Fruit fly (Drosophila melanogaster): Measurements from ENCODE around the gene CG31391.

The CG31391 gene

DNA sequence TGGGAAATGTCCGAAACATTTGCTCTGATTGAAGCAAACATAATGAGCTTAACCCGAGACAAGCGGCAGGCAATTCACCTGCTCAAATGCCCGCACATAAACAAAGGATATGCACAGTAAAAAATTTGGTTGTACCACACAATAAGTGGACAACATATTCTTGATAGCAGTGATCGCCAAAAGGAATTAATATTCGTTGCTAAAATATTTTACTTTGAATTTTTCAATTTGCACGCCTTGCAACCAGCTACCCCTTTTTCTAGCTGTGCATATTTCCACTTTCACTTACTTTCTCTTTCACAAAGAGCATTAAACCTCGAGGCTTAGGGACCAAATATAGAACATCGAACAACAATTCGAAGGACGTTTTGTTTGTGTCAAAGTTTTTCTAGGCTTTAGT, 42.8 kb upstream of the CG31391 start (continued):
- no peak for TF ChIP-seq CG9876 (GFP tag; optimal IDR thresholded peaks at IDR 0.05)
- TF ChIP-seq ranshi (GFP tag; IDR thresholded peaks at IDR 0.05) = peak; percentile 30; the same call in 1 of the 2 replicates
- TF ChIP-seq Sry-β (GFP tag; optimal IDR thresholded peaks at IDR 0.05) = no peak
- no peak for TF ChIP-seq CG6791 (GFP tag; IDR thresholded peaks at IDR 0.05; ENCODE audit: partially characterized antibody)
- peak; percentile 23 for TF ChIP-seq Meics (GFP tag; optimal IDR thresholded peaks at IDR 0.05)
- TF ChIP-seq vfl (GFP tag; optimal IDR thresholded peaks at IDR 0.05) = no peak
- TF ChIP-seq toy (GFP tag; IDR thresholded peaks at IDR 0.05) = no peak
- no peak for TF ChIP-seq knrl (GFP tag; IDR thresholded peaks at IDR 0.05; ENCODE audit: partially characterized antibody)
- no peak for TF ChIP-seq pan (optimal IDR thresholded peaks at IDR 0.05)
- TF ChIP-seq pan (GFP tag; optimal IDR thresholded peaks at IDR 0.05 in 1 of 2, IDR thresholded peaks at IDR 0.05 in 1 of 2) = peak in 1 of 2 experiments; percentile 10
- TF ChIP-seq p53 (GFP tag; optimal IDR thresholded peaks at IDR 0.05) = no peak
- no peak for TF ChIP-seq Taf1 (GFP tag; IDR thresholded peaks at IDR 0.05)
- peak; percentile 36 for TF ChIP-seq Fer3 (tag; optimal IDR thresholded peaks at IDR 0.05)
- 0 out of 2 replicates have a peak, but pooled peaks have one; percentile 14 for TF ChIP-seq CG32767 (GFP tag; IDR thresholded peaks at IDR 0.05)
- TF ChIP-seq CG15269 (tag; optimal IDR thresholded peaks at IDR 0.05) = no peak
- no peak for TF ChIP-seq inv (GFP tag; IDR thresholded peaks at IDR 0.05; ENCODE audit: partially characterized antibody)
- no peak for TF ChIP-seq Neu2 (GFP tag; optimal IDR thresholded peaks at IDR 0.05; ENCODE audit: borderline replicate concordance)

DNA sequence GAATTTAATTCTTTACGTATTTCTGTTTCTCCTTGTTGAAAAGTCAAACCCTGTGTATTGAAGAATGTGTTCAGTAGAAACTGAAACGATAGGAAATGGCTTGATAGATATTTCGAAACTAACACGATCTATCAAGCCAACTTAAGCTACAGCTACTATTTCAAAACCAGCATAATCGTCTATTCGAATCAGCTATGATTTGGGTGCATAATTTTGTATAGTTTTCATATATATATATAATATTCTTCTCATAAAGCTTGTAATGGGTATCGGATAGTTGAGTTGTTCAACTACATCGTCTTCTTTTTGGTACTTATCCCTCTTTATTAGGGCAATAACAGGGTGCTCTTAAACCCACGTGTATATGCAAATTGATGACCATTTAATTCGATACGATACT, 31.0 kb upstream of the CG31391 start, which contains the start of gene tomboy20:
Gene tomboy20, minus strand, starts transcription at position 101 of the 400 bp plus-strand sequence.
- TF ChIP-seq H2.0 (GFP tag; IDR thresholded peaks at IDR 0.05) (no peak), en (GFP tag; optimal IDR thresholded peaks at IDR 0.05) (no peak), Eip74EF (GFP tag; optimal IDR thresholded peaks at IDR 0.05) (no peak), tio (GFP tag; optimal IDR thresholded peaks at IDR 0.05) (no peak), dm (GFP tag; optimal IDR thresholded peaks at IDR 0.05) (no peak), CG16863 (GFP tag; optimal IDR thresholded peaks at IDR 0.05) (no peak), sc (optimal IDR thresholded peaks at IDR 0.05) (no peak), sc (GFP tag; optimal IDR thresholded peaks at IDR 0.05) (no peak), Bteb2 (GFP tag; optimal IDR thresholded peaks at IDR 0.05) (no peak)

DNA sequence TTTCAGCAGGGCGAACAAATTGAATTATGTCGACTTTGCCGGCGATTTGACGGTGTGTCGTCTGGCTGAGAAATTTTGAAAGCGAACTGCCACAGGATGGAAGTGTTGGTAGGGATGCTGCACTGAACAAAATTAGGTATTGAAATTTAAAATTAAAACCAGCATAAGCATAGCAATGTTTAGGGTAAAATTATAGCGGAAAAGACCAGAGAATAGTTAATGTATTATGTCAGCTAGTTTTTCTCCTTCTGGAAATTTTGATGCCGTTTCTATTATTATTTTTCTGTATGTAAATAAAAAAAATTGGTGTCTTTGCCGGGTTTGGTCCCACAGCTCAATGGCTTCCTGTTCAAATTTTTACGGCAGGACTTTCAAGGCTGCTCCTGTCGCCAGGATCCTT, 21.8 kb upstream of the CG31391 start:
- no peak for TF ChIP-seq CG12104 (GFP tag; optimal IDR thresholded peaks at IDR 0.05)
- 0 out of 2 replicates have a peak, but pooled peaks have one; percentile 23 for TF ChIP-seq sob (GFP tag; IDR thresholded peaks at IDR 0.05)
- peak; percentile 9 for TF ChIP-seq CG15514 (GFP tag; optimal IDR thresholded peaks at IDR 0.05)
- TF ChIP-seq CG3281 (GFP tag; optimal IDR thresholded peaks at IDR 0.05) = peak; percentile 24
- TF ChIP-seq CG2202 (tag; optimal IDR thresholded peaks at IDR 0.05) = no peak
- TF ChIP-seq CG10366 (GFP tag; IDR thresholded peaks at IDR 0.05) = no peak
- peak; percentile 7 for TF ChIP-seq Meics (GFP tag; optimal IDR thresholded peaks at IDR 0.05)
- TF ChIP-seq CG18599 (GFP tag; optimal IDR thresholded peaks at IDR 0.05) = peak; percentile 68
- no peak for TF ChIP-seq CG3065 (GFP tag; optimal IDR thresholded peaks at IDR 0.05)
- TF ChIP-seq CG1529 (GFP tag; optimal IDR thresholded peaks at IDR 0.05) = no peak
- TF ChIP-seq Rfx (GFP tag; IDR thresholded peaks at IDR 0.05) = 0 out of 2 replicates have a peak, but pooled peaks have one; percentile 30
- TF ChIP-seq lab (GFP tag; optimal IDR thresholded peaks at IDR 0.05) = peak; percentile 58

DNA sequence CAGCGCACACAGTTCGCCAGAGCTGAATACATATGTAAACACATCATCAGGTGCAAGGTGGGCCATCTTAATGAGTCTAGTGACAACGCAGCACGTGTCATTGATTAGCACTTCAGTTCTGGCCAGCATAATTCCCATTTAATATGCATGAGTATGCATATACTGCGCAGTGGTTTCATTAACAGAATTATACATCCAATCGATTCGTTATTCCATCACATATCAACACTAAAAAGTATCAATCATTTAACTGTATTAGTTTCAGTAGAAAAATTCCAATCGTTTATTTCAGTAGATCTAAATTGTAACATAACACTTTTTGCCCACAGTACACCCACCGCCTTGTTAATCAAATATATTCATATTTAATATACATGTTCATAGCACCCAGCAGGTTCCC, 9.6 kb upstream of the CG31391 start, which contains the start of gene CG4073:
Gene CG4073, plus strand, starts transcription at position 301 of the 400 bp plus-strand sequence.
- TF ChIP-seq mirr (GFP tag; optimal IDR thresholded peaks at IDR 0.05) = no peak
- no peak for TF ChIP-seq CG14965 (GFP tag; optimal IDR thresholded peaks at IDR 0.05; ENCODE audit: borderline replicate concordance)
- no peak for TF ChIP-seq Bdp1 (GFP tag; optimal IDR thresholded peaks at IDR 0.05)
- no peak for TF ChIP-seq CG3995 (GFP tag; optimal IDR thresholded peaks at IDR 0.05)
- TF ChIP-seq corto (GFP tag; optimal IDR thresholded peaks at IDR 0.05) = no peak
- TF ChIP-seq dmrt99B (tag; optimal IDR thresholded peaks at IDR 0.05) = no peak
- no peak for TF ChIP-seq eyg (GFP tag; optimal IDR thresholded peaks at IDR 0.05)
- TF ChIP-seq emc (GFP tag; optimal IDR thresholded peaks at IDR 0.05) = no peak
- no peak for TF ChIP-seq CG12659 (GFP tag; optimal IDR thresholded peaks at IDR 0.05)
- no peak for TF ChIP-seq jing (GFP tag; optimal IDR thresholded peaks at IDR 0.05)
- TF ChIP-seq gcm2 (GFP tag; optimal IDR thresholded peaks at IDR 0.05) = no peak
- no peak for TF ChIP-seq Gug (GFP tag; IDR thresholded peaks at IDR 0.05)

Data from whole organism, embryonic.